Worm (Caenorhabditis elegans) whole organism, L1 larva: Measurements from ENCODE around the gene F26F2.7.
A peak's percentile ranks its signal among the peaks of the same experiment; 100 is the strongest.

Source experiments
- F16B12.6 ChIP-seq: fragments of 150-350 bp; optimal IDR thresholded peaks from 2 replicates; lab custom pipeline; 2014; ENCODE audit warnings: missing biosample characterization, missing genetic modification characterization
- ama-1 ChIP-seq: fragments of 150-350 bp; optimal IDR thresholded peaks from 2 replicates; lab custom pipeline; 2014
- blmp-1 ChIP-seq: fragments of 150-350 bp; optimal IDR thresholded peaks from 2 replicates; lab custom pipeline; 2014; ENCODE audit warnings: missing biosample characterization, missing genetic modification characterization
- elt-2 ChIP-seq: sonication (generic microtip); optimal IDR thresholded peaks from 2 replicates; lab custom pipeline; 2016; ENCODE audit warnings: missing genetic modification characterization, mild to moderate bottlenecking, inconsistent platforms, missing compliant biosample characterization, missing genetic modification reagents
- fos-1 ChIP-seq: fragments of 150-350 bp; optimal IDR thresholded peaks from 2 replicates; lab custom pipeline; 2014; ENCODE audit warnings: missing biosample characterization, missing genetic modification characterization
- irx-1 ChIP-seq: sonication (generic microtip); optimal IDR thresholded peaks from 2 replicates; lab custom pipeline; 2016; ENCODE audit warnings: missing genetic modification characterization, missing compliant biosample characterization
- jun-1 ChIP-seq: fragments of 150-350 bp; optimal IDR thresholded peaks from 2 replicates; lab custom pipeline; 2014; ENCODE audit warnings: missing biosample characterization, missing genetic modification reagents, missing genetic modification characterization
- nhr-85 ChIP-seq: sonication (generic microtip); peaks from one replicate; lab custom pipeline; 2016; ENCODE audit warnings: missing genetic modification characterization, inconsistent platforms, missing compliant biosample characterization
- rnt-1 ChIP-seq: sonication (generic microtip); optimal IDR thresholded peaks from 2 replicates; lab custom pipeline; 2016; ENCODE audit warnings: mild to moderate bottlenecking, missing genetic modification characterization, moderate library complexity, missing compliant biosample characterization
- swsn-7 ChIP-seq: sonication (generic microtip); optimal IDR thresholded peaks from 2 replicates; lab custom pipeline; 2016; ENCODE audit warnings: missing genetic modification characterization, missing compliant biosample characterization
- tbx-2 ChIP-seq: sonication (generic microtip); optimal IDR thresholded peaks from 2 replicates; lab custom pipeline; 2016; ENCODE audit warnings: missing genetic modification characterization, missing compliant biosample characterization
- zag-1 ChIP-seq: fragments of 150-350 bp; optimal IDR thresholded peaks from 2 replicates; lab custom pipeline; 2014; ENCODE audit warnings: missing biosample characterization, missing genetic modification characterization
- ztf-11 ChIP-seq, 2 experiments: sonication (generic microtip); optimal IDR thresholded peaks; 2 replicates each; lab custom pipeline; 2016 to 2017; ENCODE audit warnings: missing genetic modification characterization in 2 of 2, missing biosample characterization in 1 of 2, missing compliant biosample characterization in 1 of 2

DNA sequence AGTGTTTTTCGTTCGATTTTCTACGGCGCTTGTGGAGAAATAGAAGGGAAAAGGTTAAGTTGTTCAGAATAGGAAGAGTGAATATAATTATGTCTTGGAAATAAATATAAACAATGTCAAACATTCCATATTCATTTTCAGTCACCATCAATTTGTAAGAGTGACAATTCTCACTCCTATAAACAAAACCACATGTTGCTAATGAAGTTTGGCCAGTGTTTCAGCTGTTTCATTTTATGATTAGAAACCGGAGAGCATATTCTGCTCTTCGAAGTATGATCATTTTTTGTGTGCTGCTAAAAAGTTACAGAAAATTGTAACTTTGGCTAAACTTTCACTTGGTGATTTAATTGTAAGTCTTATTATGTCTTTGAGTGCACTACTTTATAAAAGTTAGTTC, 25.7 kb upstream of the F26F2.7 start, which contains the start of gene Y38H6C.21:
- TF ChIP-seq rnt-1 (tag; lab: Kevin White, UChicago) = no peak
- TF ChIP-seq swsn-7 = no peak
- no peak for TF ChIP-seq fos-1 (tag; lab: Kevin White, UChicago)
- TF ChIP-seq tbx-2 (tag; lab: Kevin White, UChicago) = no peak
- TF ChIP-seq blmp-1 (tag; lab: Kevin White, UChicago) = no peak
- no peak for TF ChIP-seq irx-1 (tag; lab: Kevin White, UChicago)
- no peak for TF ChIP-seq ama-1 (lab: Kevin White, UChicago)
- peak; percentile 8 for TF ChIP-seq elt-2
- no peak for TF ChIP-seq jun-1 (tag; lab: Kevin White, UChicago)
- no peak for TF ChIP-seq zag-1 (tag; lab: Kevin White, UChicago)
- TF ChIP-seq ztf-11 (tag; optimal IDR thresholded peaks at IDR 0.05; lab: Kevin White, UChicago) = no peak
- TF ChIP-seq nhr-85 (tag; lab: Kevin White, UChicago) = no peak
- TF ChIP-seq F16B12.6 (tag; lab: Kevin White, UChicago) = no peak
